Worm (Caenorhabditis elegans): ENCODE results near the gene C30F2.5.
A peak's percentile ranks its signal among the peaks of the same experiment; 100 is the strongest.

Gene C30F2.5

DNA sequence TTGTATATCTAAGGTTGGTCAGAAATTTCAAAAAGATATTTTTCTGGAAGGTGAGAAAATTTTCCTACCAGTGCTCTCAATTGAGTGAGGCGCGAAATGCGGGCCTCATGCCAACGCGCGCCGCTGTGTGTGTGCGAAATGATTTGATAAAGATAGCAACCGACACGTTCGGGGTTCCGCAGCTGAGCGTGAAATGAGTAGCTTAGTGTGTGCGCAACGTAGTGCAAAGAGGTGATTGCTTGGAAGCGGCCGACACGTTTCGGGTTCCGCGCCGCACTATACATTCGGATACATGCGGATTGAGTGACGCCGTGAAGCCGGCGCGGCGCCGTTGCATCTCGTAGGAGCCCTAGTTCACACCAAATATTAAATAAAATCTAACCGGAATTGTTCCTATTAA lies 3.3 kb upstream of the C30F2.5 start:
- peak; percentile 85 for TF ChIP-seq snpc-4 (tag; optimal IDR thresholded peaks at IDR 0.05)
- no peak for TF ChIP-seq Y55F3AM.14 (GFP tag; optimal IDR thresholded peaks at IDR 0.05)

DNA sequence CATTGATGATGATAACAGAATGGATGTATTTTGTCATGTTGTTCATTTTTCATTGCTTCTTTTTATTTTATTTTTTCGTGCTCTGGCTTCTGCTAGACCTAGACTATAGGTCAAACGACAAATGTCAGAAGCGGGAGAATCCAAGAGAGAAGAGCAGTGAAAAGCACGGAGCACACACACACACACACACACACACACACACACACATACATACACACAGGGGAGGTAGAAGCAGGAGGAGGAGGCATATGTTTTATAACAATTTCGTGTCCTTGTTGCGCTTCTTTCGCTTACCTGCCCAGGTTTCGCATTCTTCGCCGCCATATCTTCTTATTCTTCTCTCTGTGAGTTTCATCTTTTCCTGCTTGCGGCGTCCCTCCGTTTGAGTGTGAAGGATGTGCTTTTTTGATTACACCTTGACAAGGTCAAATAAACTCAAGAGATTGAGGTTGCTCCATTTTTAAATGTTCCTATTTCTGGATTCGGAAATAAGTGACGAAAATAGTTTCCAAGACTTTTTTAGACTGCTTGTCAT lies 3.7 kb downstream of the C30F2.5 start:
- TF ChIP-seq nhr-129 (tag; optimal IDR thresholded peaks at IDR 0.05) (peak; percentile 63), peb-1 (tag; optimal IDR thresholded peaks at IDR 0.05) (no peak), ceh-16 (tag; optimal IDR thresholded peaks at IDR 0.05) (no peak), lin-11 (tag; optimal IDR thresholded peaks at IDR 0.05) (no peak), unc-39 (tag; optimal IDR thresholded peaks at IDR 0.05) (no peak), nhr-12 (tag; optimal IDR thresholded peaks at IDR 0.05) (no peak), lsy-2 (tag; optimal IDR thresholded peaks at IDR 0.05) (peak in 1 of 2 experiments; percentile 17), sma-9 (GFP tag; optimal IDR thresholded peaks at IDR 0.05) (peak; percentile 39), sma-9 (tag; optimal IDR thresholded peaks at IDR 0.05) (no peak), F13H6.1 (tag; optimal IDR thresholded peaks at IDR 0.05) (peak; percentile 57), alr-1 (tag; optimal IDR thresholded peaks at IDR 0.05) (no peak), egl-27 (tag; optimal IDR thresholded peaks at IDR 0.05) (no peak)

DNA sequence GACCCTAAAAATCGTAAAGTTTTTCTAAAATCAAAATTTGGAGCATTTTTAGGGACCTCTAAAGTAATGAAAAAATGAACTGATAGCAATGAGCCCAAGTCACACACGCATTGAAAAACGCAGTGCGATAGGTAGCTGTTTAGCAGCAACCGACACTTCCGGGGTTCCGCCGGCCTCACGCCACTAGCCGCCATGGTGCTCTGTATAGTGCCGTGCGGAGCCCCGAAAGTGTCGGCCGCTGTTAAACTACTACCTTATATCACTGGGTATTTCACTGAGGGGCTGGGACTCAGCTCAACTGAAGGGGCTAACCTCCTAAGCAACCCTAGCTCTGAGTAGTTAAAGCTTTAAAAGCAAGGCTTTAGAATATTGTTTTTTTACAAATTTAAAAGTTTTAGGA lies 4.8 kb downstream of the C30F2.5 start:
- no peak for TF ChIP-seq lin-13 (GFP tag; optimal IDR thresholded peaks at IDR 0.05)
- TF ChIP-seq elt-1 (tag; optimal IDR thresholded peaks at IDR 0.05) = no peak
- TF ChIP-seq snpc-4 (tag; optimal IDR thresholded peaks at IDR 0.05) = peak; percentile 22
- TF ChIP-seq lin-39 (tag; optimal IDR thresholded peaks at IDR 0.05) = no peak

DNA sequence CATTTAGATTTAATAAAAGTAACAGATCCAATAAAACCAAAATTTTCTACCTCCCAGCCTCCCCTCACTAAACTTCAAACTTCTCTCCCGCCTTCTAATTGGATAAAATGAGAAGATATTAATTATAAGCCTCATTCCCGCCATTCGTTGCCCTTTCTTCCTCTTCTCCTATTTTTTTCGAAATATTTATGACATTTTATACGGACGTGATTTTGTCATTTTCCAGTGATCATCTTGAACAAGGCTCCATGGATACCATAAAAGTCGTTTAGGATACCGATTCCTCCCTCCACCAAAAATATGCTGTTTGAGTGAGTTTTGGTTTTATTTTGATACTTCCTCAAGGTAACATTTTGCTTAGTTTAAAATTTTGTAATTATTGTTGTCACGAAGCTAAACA lies 8.9 kb downstream of the C30F2.5 start, which contains the start of gene ZK1073.2:
Gene ZK1073.2 (plus strand): TSS at position 301 of the 400 bp plus-strand sequence.
- TF ChIP-seq mbf-1 (tag; optimal IDR thresholded peaks at IDR 0.05) = no peak
- TF ChIP-seq F13H6.1 (tag; optimal IDR thresholded peaks at IDR 0.05) = no peak
- no peak for TF ChIP-seq blmp-1 (tag; optimal IDR thresholded peaks at IDR 0.05; ENCODE audit: insufficient read depth)

DNA sequence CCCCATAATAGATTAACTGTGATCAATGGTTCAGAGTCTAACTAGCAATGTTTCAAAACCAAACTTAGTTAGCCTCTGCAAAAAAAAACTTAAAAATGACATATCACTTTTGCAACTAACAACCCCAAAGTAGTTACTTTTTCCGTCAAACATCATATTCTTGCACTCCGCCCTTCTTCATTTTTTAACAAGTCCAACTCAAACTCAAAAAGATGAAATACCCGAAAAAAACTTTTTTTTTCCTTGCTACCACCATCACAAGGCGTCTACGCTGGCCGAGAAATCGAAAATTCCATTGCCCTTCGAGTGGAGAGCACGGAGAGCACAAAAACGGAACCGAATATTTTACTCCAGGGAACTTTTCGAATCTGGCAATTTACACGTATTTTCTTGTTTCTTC lies 11.4 kb downstream of the C30F2.5 start:
- no peak for TF ChIP-seq zag-1 (tag; optimal IDR thresholded peaks at IDR 0.05)
- TF ChIP-seq sem-4 (tag; optimal IDR thresholded peaks at IDR 0.05) = no peak
- no peak for TF ChIP-seq lin-13 (GFP tag; optimal IDR thresholded peaks at IDR 0.05)

DNA sequence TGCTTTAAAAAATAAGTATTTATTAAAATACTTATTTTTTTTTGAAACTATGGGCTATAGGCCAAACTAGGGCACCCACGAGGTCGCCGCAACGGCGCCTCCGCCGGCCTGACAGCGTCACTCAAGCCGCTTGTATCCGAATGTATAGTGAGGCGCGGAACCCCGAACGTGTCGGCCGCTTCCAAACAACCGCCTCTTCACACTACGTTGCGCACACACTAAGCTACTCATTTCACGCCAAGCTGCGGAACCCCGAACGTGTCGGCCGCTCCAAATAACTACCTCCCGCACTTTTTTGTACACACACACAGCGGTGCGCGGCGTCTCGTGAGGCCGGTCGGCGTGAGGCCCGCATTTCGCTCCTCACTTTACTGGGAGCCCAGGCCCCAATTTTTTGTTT lies 18.5 kb downstream of the C30F2.5 start:
- no peak for TF ChIP-seq lsy-2 (tag; optimal IDR thresholded peaks at IDR 0.05)
- TF ChIP-seq nhr-6 (tag; optimal IDR thresholded peaks at IDR 0.05) = no peak
- TF ChIP-seq snpc-4 (tag; optimal IDR thresholded peaks at IDR 0.05) = peak; percentile 73

DNA sequence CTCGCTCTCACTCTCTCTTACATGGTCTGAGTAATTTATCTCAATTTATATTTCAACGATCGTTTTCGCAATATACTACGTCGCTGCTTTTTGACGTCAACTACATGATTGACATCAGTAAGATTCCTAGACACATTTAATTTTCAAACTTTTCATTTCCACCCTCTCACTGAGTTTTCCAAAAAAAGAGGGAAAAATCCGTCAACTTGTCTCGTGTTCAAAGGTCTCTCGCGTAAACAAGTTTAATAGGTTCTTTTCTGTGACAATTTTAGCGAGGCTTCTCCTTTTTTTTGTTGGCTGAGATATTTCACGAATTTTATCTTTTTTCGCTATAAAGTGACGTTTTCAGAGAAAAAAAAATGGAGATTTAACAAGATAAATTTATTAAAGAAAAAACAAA lies 19.5 kb downstream of the C30F2.5 start:
- no peak for TF ChIP-seq sma-9 (GFP tag; optimal IDR thresholded peaks at IDR 0.05)
- TF ChIP-seq sma-9 (tag; optimal IDR thresholded peaks at IDR 0.05) = no peak
- TF ChIP-seq unc-39 (tag; optimal IDR thresholded peaks at IDR 0.05) = no peak
- TF ChIP-seq C34F6.9 (tag; optimal IDR thresholded peaks at IDR 0.05) = no peak
- no peak for TF ChIP-seq F13H6.1 (tag; optimal IDR thresholded peaks at IDR 0.05)
- no peak for TF ChIP-seq nhr-25 (tag; optimal IDR thresholded peaks at IDR 0.05)
- TF ChIP-seq lin-13 (GFP tag; optimal IDR thresholded peaks at IDR 0.05) = no peak
- no peak for TF ChIP-seq elt-3 (tag; optimal IDR thresholded peaks at IDR 0.05)

DNA sequence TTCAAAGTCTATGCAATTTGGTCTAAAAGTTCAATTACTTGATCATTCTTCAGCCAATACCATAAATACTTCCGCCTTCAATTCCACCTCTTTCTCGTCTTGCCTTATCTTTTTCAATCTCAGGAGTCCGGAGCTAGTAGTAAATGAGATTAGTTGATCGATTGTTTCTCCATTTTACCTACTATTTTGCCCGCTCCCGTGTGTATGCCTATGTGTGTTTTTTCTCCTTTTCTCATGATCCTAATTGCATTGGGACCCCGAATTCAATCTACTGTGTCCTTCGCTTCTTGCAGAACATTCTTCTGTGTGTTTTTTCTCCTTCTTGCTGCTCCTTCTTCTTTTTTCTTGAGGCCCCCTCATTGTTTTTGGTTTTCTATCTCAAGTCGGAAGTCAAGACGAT lies 21.8 kb downstream of the C30F2.5 start:
- TF ChIP-seq lin-11 (tag; optimal IDR thresholded peaks at IDR 0.05) (no peak), lsy-2 (tag; optimal IDR thresholded peaks at IDR 0.05) (no peak), sem-4 (tag; optimal IDR thresholded peaks at IDR 0.05) (no peak), ceh-16 (tag; optimal IDR thresholded peaks at IDR 0.05) (no peak), nhr-10 (tag; optimal IDR thresholded peaks at IDR 0.05) (no peak), nhr-25 (tag; optimal IDR thresholded peaks at IDR 0.05) (no peak), blmp-1 (tag; optimal IDR thresholded peaks at IDR 0.05; ENCODE audit: insufficient read depth) (no peak), R02D3.7 (tag; optimal IDR thresholded peaks at IDR 0.05) (no peak), zag-1 (tag; optimal IDR thresholded peaks at IDR 0.05) (no peak), elt-3 (tag; optimal IDR thresholded peaks at IDR 0.05) (no peak), unc-62 (GFP tag; optimal IDR thresholded peaks at IDR 0.05) (no peak)
